Worm (Caenorhabditis elegans) whole organism, early embryonic: ENCODE data around the gene M01H9.2.

Source experiments
- flt-1 ChIP-seq: fragments of 200-800 bp; sonication (Bioruptor generic); IDR thresholded peaks from 2 replicates; pipeline ENCODE4 v1.3.6; 2022; ENCODE audit warnings: missing genetic modification characterization, missing compliant biosample characterization
- hmg-4 ChIP-seq: fragments of 200-800 bp; sonication (Bioruptor generic); optimal IDR thresholded peaks from 2 replicates; lab custom pipeline; 2018; ENCODE audit warnings: mild to moderate bottlenecking, missing genetic modification characterization, missing compliant biosample characterization
- hnd-1 ChIP-seq: sonication (generic microtip); optimal IDR thresholded peaks from 2 replicates; lab custom pipeline; 2016; ENCODE audit warnings: missing genetic modification characterization, missing compliant biosample characterization
- sea-1 ChIP-seq: fragments of 200-800 bp; sonication (Bioruptor generic); conservative IDR thresholded peaks from 2 replicates; pipeline ENCODE4 v1.3.6; 2022; ENCODE audit warnings: missing genetic modification characterization, missing compliant biosample characterization
- tbx-11 ChIP-seq: fragments of 200-800 bp; sonication (Bioruptor generic); IDR thresholded peaks from 2 replicates; pipeline ENCODE4 v1.3.6; 2022; ENCODE audit warnings: missing genetic modification characterization, missing compliant biosample characterization

ce11 chrIV:4456658-4457057 lies 6.4 kb downstream of the M01H9.2 start:
- no peak for TF ChIP-seq hmg-4 (GFP tag; lab: Kevin White, UChicago)
- no peak for TF ChIP-seq sea-1 (GFP tag; lab: Robert Waterston, UW)
- no peak for TF ChIP-seq flt-1
- TF ChIP-seq tbx-11 (GFP tag; lab: Robert Waterston, UW), result no peak
- TF ChIP-seq hnd-1, result no peak
